Worm (Caenorhabditis elegans): ENCODE measurements around the gene F54D12.2.

Gene F54D12.2

ce11 chrII:1402167-1402619 lies 3.7 kb downstream of the F54D12.2 start, which contains the start of gene Y51H7C.7:
TSS of gene Y51H7C.7 (plus strand) at chrII:1402569.
- TF ChIP-seq ceh-13 (GFP tag; optimal IDR thresholded peaks at IDR 0.05) (no peak), pes-1 (GFP tag; IDR thresholded peaks at IDR 0.05) (no peak), sea-1 (GFP tag; conservative IDR thresholded peaks at IDR 0.05) (no peak), F13C5.2 (tag; optimal IDR thresholded peaks at IDR 0.05) (no peak), tbx-37 (GFP tag; conservative IDR thresholded peaks at IDR 0.05) (no peak), ama-1 (optimal IDR thresholded peaks at IDR 0.05) (no peak), ets-7 (tag; optimal IDR thresholded peaks at IDR 0.05) (no peak), scrt-1 (GFP tag; IDR thresholded peaks at IDR 0.05) (no peak)

- TF ChIP-seq scrt-1 (GFP tag; IDR thresholded peaks at IDR 0.05): no peak
- TF ChIP-seq tra-4 (tag; optimal IDR thresholded peaks at IDR 0.05): no peak
- TF ChIP-seq hnd-1 (tag; optimal IDR thresholded peaks at IDR 0.05): no peak
- no peak for TF ChIP-seq sea-1 (GFP tag; conservative IDR thresholded peaks at IDR 0.05)
- TF ChIP-seq pes-1 (GFP tag; IDR thresholded peaks at IDR 0.05): no peak
- TF ChIP-seq aly-1 (tag; optimal IDR thresholded peaks at IDR 0.05): no peak
- no peak for TF ChIP-seq B0310.2 (tag; optimal IDR thresholded peaks at IDR 0.05)
- no peak for TF ChIP-seq tbx-37 (GFP tag; conservative IDR thresholded peaks at IDR 0.05)
- no peak for TF ChIP-seq ceh-36 (tag; optimal IDR thresholded peaks at IDR 0.05)
- TF ChIP-seq ets-7 (tag; optimal IDR thresholded peaks at IDR 0.05): no peak
- TF ChIP-seq tbx-11 (GFP tag; IDR thresholded peaks at IDR 0.05): no peak
- no peak for TF ChIP-seq ceh-13 (GFP tag; optimal IDR thresholded peaks at IDR 0.05)
- TF ChIP-seq F13C5.2 (tag; optimal IDR thresholded peaks at IDR 0.05): no peak
- TF ChIP-seq hmg-4 (GFP tag; optimal IDR thresholded peaks at IDR 0.05): no peak
- no peak for TF ChIP-seq hmbx-1 (tag; optimal IDR thresholded peaks at IDR 0.05)
- no peak for TF ChIP-seq ama-1 (optimal IDR thresholded peaks at IDR 0.05)
- no peak for TF ChIP-seq flt-1 (GFP tag; IDR thresholded peaks at IDR 0.05)
These were observed 4.6 kb downstream of the F54D12.2 start, which contains the start of the genes Y51H7C.41 and cogc-4 for ce11 chrII:1403056-1403455. TSS of gene Y51H7C.41 (plus strand) at chrII:1403321. TSS of gene cogc-4 (plus strand) at chrII:1403441.

ce11 chrII:1411372-1411771 lies 12.9 kb downstream of the F54D12.2 start, which contains the start of gene Y51H7C.9:
TSS of gene Y51H7C.9 (minus strand) at chrII:1411472.
- no peak for TF ChIP-seq F13C5.2 (tag; optimal IDR thresholded peaks at IDR 0.05)
- no peak for TF ChIP-seq tra-4 (tag; optimal IDR thresholded peaks at IDR 0.05)
- no peak for TF ChIP-seq tbx-37 (GFP tag; conservative IDR thresholded peaks at IDR 0.05)
- no peak for TF ChIP-seq pes-1 (GFP tag; IDR thresholded peaks at IDR 0.05)
- no peak for TF ChIP-seq ceh-13 (GFP tag; optimal IDR thresholded peaks at IDR 0.05)

DNA sequence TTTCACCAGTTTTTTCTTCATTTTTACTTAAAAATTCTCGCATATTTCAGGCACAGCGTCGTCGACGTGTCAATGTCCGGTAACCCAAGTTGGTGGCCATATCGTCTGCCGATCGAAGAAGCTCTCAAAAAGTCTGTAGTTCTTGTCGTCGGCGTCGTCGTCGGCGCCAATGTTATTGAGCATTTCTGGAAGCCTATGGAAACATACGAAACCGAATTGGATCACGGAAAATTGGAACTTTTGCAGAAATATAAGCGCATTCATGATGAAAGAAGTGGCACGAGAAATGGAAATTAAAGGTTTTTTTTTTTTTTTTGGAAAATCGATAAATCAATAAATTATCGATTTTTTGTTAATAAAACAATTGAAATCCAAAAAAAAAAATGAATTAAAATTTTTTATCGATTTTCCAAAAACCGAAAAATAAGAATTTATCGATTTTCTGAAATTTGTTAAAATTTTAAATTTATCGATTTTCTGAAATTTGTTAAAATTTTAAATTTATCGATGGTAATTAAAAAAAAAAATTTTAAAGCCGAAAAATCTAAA lies 13.9 kb downstream of the F54D12.2 start, which contains the start of gene alkb-1:
alkb-1 (plus strand) TSS at position 51 of the 549 bp plus-strand sequence.
- TF ChIP-seq tra-4 (tag; optimal IDR thresholded peaks at IDR 0.05) (no peak), tbx-11 (GFP tag; IDR thresholded peaks at IDR 0.05) (no peak), ama-1 (optimal IDR thresholded peaks at IDR 0.05) (no peak)

ce11 chrII:1419994-1420393 lies 21.5 kb downstream of the F54D12.2 start:
- TF ChIP-seq hmg-4 (GFP tag; optimal IDR thresholded peaks at IDR 0.05): no peak
- no peak for TF ChIP-seq F13C5.2 (tag; optimal IDR thresholded peaks at IDR 0.05)
- TF ChIP-seq tbx-11 (GFP tag; IDR thresholded peaks at IDR 0.05): no peak
- no peak for TF ChIP-seq ets-7 (tag; optimal IDR thresholded peaks at IDR 0.05)
- no peak for TF ChIP-seq sea-1 (GFP tag; conservative IDR thresholded peaks at IDR 0.05)
- TF ChIP-seq scrt-1 (GFP tag; IDR thresholded peaks at IDR 0.05): no peak
- no peak for TF ChIP-seq pes-1 (GFP tag; IDR thresholded peaks at IDR 0.05)
- TF ChIP-seq hmbx-1 (tag; optimal IDR thresholded peaks at IDR 0.05): no peak
- no peak for TF ChIP-seq aly-1 (tag; optimal IDR thresholded peaks at IDR 0.05)
- no peak for TF ChIP-seq ceh-13 (GFP tag; optimal IDR thresholded peaks at IDR 0.05)
- TF ChIP-seq hnd-1 (tag; optimal IDR thresholded peaks at IDR 0.05): no peak
- TF ChIP-seq tbx-37 (GFP tag; conservative IDR thresholded peaks at IDR 0.05): no peak

- no peak for TF ChIP-seq hmg-4 (GFP tag; optimal IDR thresholded peaks at IDR 0.05)
- TF ChIP-seq hnd-1 (tag; optimal IDR thresholded peaks at IDR 0.05): no peak
- TF ChIP-seq F13C5.2 (tag; optimal IDR thresholded peaks at IDR 0.05): no peak
- TF ChIP-seq flt-1 (GFP tag; IDR thresholded peaks at IDR 0.05): no peak
- TF ChIP-seq tbx-37 (GFP tag; conservative IDR thresholded peaks at IDR 0.05): no peak
- TF ChIP-seq ets-7 (tag; optimal IDR thresholded peaks at IDR 0.05): no peak
- no peak for TF ChIP-seq tra-4 (tag; optimal IDR thresholded peaks at IDR 0.05)
- TF ChIP-seq ceh-13 (GFP tag; optimal IDR thresholded peaks at IDR 0.05): no peak
- no peak for TF ChIP-seq B0310.2 (tag; optimal IDR thresholded peaks at IDR 0.05)
These were observed 22.4 kb downstream of the F54D12.2 start for ce11 chrII:1420806-1421463.

- TF ChIP-seq B0310.2 (tag; optimal IDR thresholded peaks at IDR 0.05) (no peak), scrt-1 (GFP tag; IDR thresholded peaks at IDR 0.05) (no peak), ets-7 (tag; optimal IDR thresholded peaks at IDR 0.05) (no peak), hnd-1 (tag; optimal IDR thresholded peaks at IDR 0.05) (no peak), tbx-37 (GFP tag; conservative IDR thresholded peaks at IDR 0.05) (no peak), hmbx-1 (tag; optimal IDR thresholded peaks at IDR 0.05) (no peak)
These were observed 25.2 kb downstream of the F54D12.2 start, which contains the start of gene Y51H7C.10 for ce11 chrII:1423660-1424059. TSS of gene Y51H7C.10 (minus strand) at chrII:1423760.

ce11 chrII:1436715-1437114 lies 38.2 kb downstream of the F54D12.2 start:
- TF ChIP-seq flt-1 (GFP tag; IDR thresholded peaks at IDR 0.05) (no peak), hnd-1 (tag; optimal IDR thresholded peaks at IDR 0.05) (no peak), ama-1 (optimal IDR thresholded peaks at IDR 0.05) (no peak), tra-4 (tag; optimal IDR thresholded peaks at IDR 0.05) (no peak)
